Fruit fly (Drosophila melanogaster): ENCODE results near the gene CG10428.

CG10428 gene

DNA sequence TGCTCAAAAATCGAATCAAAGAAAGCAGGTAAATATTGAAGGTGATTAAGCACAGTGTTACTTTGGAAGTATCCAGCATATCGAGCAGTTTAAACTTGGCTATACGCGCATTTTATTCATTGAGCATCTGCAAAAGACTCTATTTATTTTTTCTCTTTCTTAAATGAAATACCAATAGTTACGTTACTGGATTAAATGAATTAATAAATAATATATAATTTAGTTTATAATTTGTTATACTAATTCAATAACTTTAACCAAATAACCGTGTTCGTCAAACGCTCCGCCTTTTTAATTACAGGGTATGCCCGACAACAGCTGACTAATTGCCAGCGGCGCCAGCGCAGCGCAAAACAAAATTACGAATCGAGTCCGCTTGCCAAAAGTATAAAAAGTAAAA is 18.2 kb downstream of the CG10428 start (continued):
- no peak for TF ChIP-seq Kr (GFP tag; optimal IDR thresholded peaks at IDR 0.05)
- peak; percentile 36 for TF ChIP-seq CG17359 (tag; optimal IDR thresholded peaks at IDR 0.05)
- no peak for TF ChIP-seq MESR4 (GFP tag; optimal IDR thresholded peaks at IDR 0.05)
- peak; percentile 29 for TF ChIP-seq bcd (GFP tag; optimal IDR thresholded peaks at IDR 0.05)
- TF ChIP-seq jumu (GFP tag; optimal IDR thresholded peaks at IDR 0.05): no peak
- peak; percentile 26 for TF ChIP-seq Sox100B (GFP tag; optimal IDR thresholded peaks at IDR 0.05)
- no peak for TF ChIP-seq Sry-β (GFP tag; optimal IDR thresholded peaks at IDR 0.05)
- peak; percentile 3 for TF ChIP-seq CG30403 (GFP tag; optimal IDR thresholded peaks at IDR 0.05)
- TF ChIP-seq Atf6 (GFP tag; IDR thresholded peaks at IDR 0.05): peak; percentile 75
- TF ChIP-seq gro (GFP tag; optimal IDR thresholded peaks at IDR 0.05): no peak
- peak; percentile 57 for TF ChIP-seq CG13894 (tag; optimal IDR thresholded peaks at IDR 0.05)
- no peak for TF ChIP-seq trem (tag; optimal IDR thresholded peaks at IDR 0.05)
- TF ChIP-seq abd-A (tag; optimal IDR thresholded peaks at IDR 0.05): no peak
- TF ChIP-seq Adf1 (GFP tag; IDR thresholded peaks at IDR 0.05): peak; percentile 38
- peak; percentile 23; the same call in 1 of the 2 replicates for TF ChIP-seq gsb (GFP tag; IDR thresholded peaks at IDR 0.05)
- peak; percentile 62; the same call in 1 of the 3 replicates for TF ChIP-seq Dbx (GFP tag; IDR thresholded peaks at IDR 0.05)
- no peak for TF ChIP-seq Opbp (GFP tag; IDR thresholded peaks at IDR 0.05; ENCODE audit: partially characterized antibody)
- TF ChIP-seq Tbp (GFP tag; optimal IDR thresholded peaks at IDR 0.05): no peak
- TF ChIP-seq D19B (GFP tag; optimal IDR thresholded peaks at IDR 0.05): peak; percentile 82
- peak; percentile 65 for TF ChIP-seq tgo (GFP tag; IDR thresholded peaks at IDR 0.05)
- TF ChIP-seq Fer2 (tag; optimal IDR thresholded peaks at IDR 0.05): no peak
- TF ChIP-seq pan (optimal IDR thresholded peaks at IDR 0.05): no peak
- TF ChIP-seq pan (GFP tag; optimal IDR thresholded peaks at IDR 0.05 in 1 of 2, IDR thresholded peaks at IDR 0.05 in 1 of 2): peak in 1 of 2 experiments; percentile 74
- TF ChIP-seq Aef1 (GFP tag; IDR thresholded peaks at IDR 0.05): no peak
- TF ChIP-seq esg (GFP tag; conservative IDR thresholded peaks at IDR 0.05): peak; percentile 40; the same call in 1 of the 2 replicates
- TF ChIP-seq CG6813 (GFP tag; optimal IDR thresholded peaks at IDR 0.05): peak; percentile 34
- no peak for TF ChIP-seq NC2β (GFP tag; optimal IDR thresholded peaks at IDR 0.05)
- no peak for TF ChIP-seq CG10462 (GFP tag; optimal IDR thresholded peaks at IDR 0.05)
- TF ChIP-seq Sox102F (GFP tag; optimal IDR thresholded peaks at IDR 0.05): peak; percentile 31
- TF ChIP-seq HmgZ (tag; optimal IDR thresholded peaks at IDR 0.05): no peak
- no peak for TF ChIP-seq CG1602 (GFP tag; optimal IDR thresholded peaks at IDR 0.05)
- peak; percentile 46; the same call in 1 of the 2 replicates for TF ChIP-seq CG14441 (GFP tag; IDR thresholded peaks at IDR 0.05)
- peak; percentile 79 for TF ChIP-seq CG32532 (GFP tag; IDR thresholded peaks at IDR 0.05)
- TF ChIP-seq CG9817 (tag; optimal IDR thresholded peaks at IDR 0.05): peak; percentile 51
- TF ChIP-seq CG32767 (GFP tag; IDR thresholded peaks at IDR 0.05): no peak
- TF ChIP-seq CG15479 (GFP tag; optimal IDR thresholded peaks at IDR 0.05): no peak
- TF ChIP-seq chif (GFP tag; optimal IDR thresholded peaks at IDR 0.05): no peak
- TF ChIP-seq E2f1 (GFP tag; IDR thresholded peaks at IDR 0.05): peak; percentile 49; the same call in 1 of the 2 replicates
- no peak for TF ChIP-seq CG9437 (GFP tag; optimal IDR thresholded peaks at IDR 0.05)
- TF ChIP-seq h (optimal IDR thresholded peaks at IDR 0.05): no peak
- TF ChIP-seq grn (GFP tag; optimal IDR thresholded peaks at IDR 0.05): no peak
- TF ChIP-seq CG31224 (GFP tag; IDR thresholded peaks at IDR 0.05): peak; percentile 62
- peak; percentile 24 for TF ChIP-seq CG13775 (GFP tag; optimal IDR thresholded peaks at IDR 0.05)
- TF ChIP-seq CG4617 (GFP tag; optimal IDR thresholded peaks at IDR 0.05; ENCODE audit: borderline replicate concordance): no peak
- no peak for TF ChIP-seq yki (optimal IDR thresholded peaks at IDR 0.05)
- TF ChIP-seq br (optimal IDR thresholded peaks at IDR 0.05): no peak
- no peak for TF ChIP-seq pnt (GFP tag; optimal IDR thresholded peaks at IDR 0.05)
- no peak for TF ChIP-seq CG11398 (GFP tag; optimal IDR thresholded peaks at IDR 0.05)
- no peak for TF ChIP-seq mirr (GFP tag; optimal IDR thresholded peaks at IDR 0.05)
- peak; percentile 57 for TF ChIP-seq CG2712 (tag; optimal IDR thresholded peaks at IDR 0.05)
- TF ChIP-seq sc (optimal IDR thresholded peaks at IDR 0.05): no peak
- TF ChIP-seq sc (GFP tag; optimal IDR thresholded peaks at IDR 0.05): no peak
- peak; percentile 29; the same call in 1 of the 2 replicates for TF ChIP-seq CG14667 (GFP tag; IDR thresholded peaks at IDR 0.05)
